Worm (Caenorhabditis elegans): ENCODE measurements around the gene C29F9.9.

C29F9.9 gene

ce11 chrIII:53696-54095, 45.0 kb downstream of the C29F9.9 start:
- TF ChIP-seq aly-1 (tag; optimal IDR thresholded peaks at IDR 0.05): no peak
- TF ChIP-seq ceh-36 (tag; optimal IDR thresholded peaks at IDR 0.05): no peak
- no peak for TF ChIP-seq ama-1 (optimal IDR thresholded peaks at IDR 0.05)
- TF ChIP-seq sea-1 (GFP tag; conservative IDR thresholded peaks at IDR 0.05): 0 out of 2 replicates have a peak, but pooled peaks have one; percentile 5
- TF ChIP-seq F13C5.2 (tag; optimal IDR thresholded peaks at IDR 0.05): no peak
- TF ChIP-seq tbx-11 (GFP tag; IDR thresholded peaks at IDR 0.05): no peak
- TF ChIP-seq flt-1 (GFP tag; IDR thresholded peaks at IDR 0.05): no peak
- TF ChIP-seq tra-4 (tag; optimal IDR thresholded peaks at IDR 0.05): no peak
- no peak for TF ChIP-seq B0310.2 (tag; optimal IDR thresholded peaks at IDR 0.05)

ce11 chrIII:51622-52021, 47.1 kb downstream of the C29F9.9 start:
- TF ChIP-seq F13C5.2 (tag; optimal IDR thresholded peaks at IDR 0.05) (no peak), tbx-37 (GFP tag; conservative IDR thresholded peaks at IDR 0.05) (no peak), aly-1 (tag; optimal IDR thresholded peaks at IDR 0.05) (no peak), ama-1 (optimal IDR thresholded peaks at IDR 0.05) (no peak), flt-1 (GFP tag; IDR thresholded peaks at IDR 0.05) (no peak), ceh-13 (GFP tag; optimal IDR thresholded peaks at IDR 0.05) (no peak), pes-1 (GFP tag; IDR thresholded peaks at IDR 0.05) (peak; percentile 26; the same call in 1 of the 2 replicates), hmbx-1 (tag; optimal IDR thresholded peaks at IDR 0.05) (no peak)

- no peak for TF ChIP-seq F13C5.2 (tag; optimal IDR thresholded peaks at IDR 0.05)
- no peak for TF ChIP-seq hnd-1 (tag; optimal IDR thresholded peaks at IDR 0.05)
- no peak for TF ChIP-seq scrt-1 (GFP tag; IDR thresholded peaks at IDR 0.05)
- TF ChIP-seq hmbx-1 (tag; optimal IDR thresholded peaks at IDR 0.05): no peak
- no peak for TF ChIP-seq tra-4 (tag; optimal IDR thresholded peaks at IDR 0.05)
- TF ChIP-seq ceh-13 (GFP tag; optimal IDR thresholded peaks at IDR 0.05): no peak
- no peak for TF ChIP-seq sea-1 (GFP tag; conservative IDR thresholded peaks at IDR 0.05)
These were observed 48.3 kb downstream of the C29F9.9 start for ce11 chrIII:50418-50817.

- no peak for TF ChIP-seq sea-1 (GFP tag; conservative IDR thresholded peaks at IDR 0.05)
These were observed 49.7 kb downstream of the C29F9.9 start for ce11 chrIII:49064-49463.
